Fruit fly (Drosophila melanogaster) whole organism, embryonic: ENCODE results near the gene CG43090.

Experiments used
- Adf1 ChIP-seq: fragments of 200-800 bp; sonication (Bioruptor generic); IDR thresholded peaks from 2 replicates; pipeline ENCODE4 v1.3.6; 2022; ENCODE audit warnings: missing biosample characterization, missing genetic modification characterization
- Atf-2 ChIP-seq: fragments of 200-800 bp; sonication (Bioruptor generic); optimal IDR thresholded peaks from 2 replicates; lab custom pipeline; 2016; ENCODE audit warnings: missing biosample characterization, missing genetic modification characterization
- Atf6 ChIP-seq: fragments of 200-800 bp; sonication (Bioruptor generic); IDR thresholded peaks from 2 replicates; pipeline ENCODE4 v1.3.6; 2022; ENCODE audit warnings: missing biosample characterization, missing genetic modification characterization
- Bdp1 ChIP-seq: fragments of 200-800 bp; sonication (Bioruptor generic); optimal IDR thresholded peaks from 3 replicates; lab custom pipeline; 2016; ENCODE audit warnings: missing biosample characterization, missing genetic modification characterization
- CG10565 ChIP-seq: fragments of 200-800 bp; sonication (Bioruptor generic); optimal IDR thresholded peaks from 3 replicates; lab custom pipeline; 2016; ENCODE audit warnings: missing biosample characterization, mild to moderate bottlenecking, missing genetic modification characterization
- CG11504 ChIP-seq: fragments of 200-800 bp; sonication (Bioruptor generic); optimal IDR thresholded peaks from 3 replicates; lab custom pipeline; 2019; ENCODE audit warnings: missing biosample characterization, mild to moderate bottlenecking, missing genetic modification characterization, moderate library complexity
- CG12299 ChIP-seq: fragments of 200-800 bp; sonication (Bioruptor generic); optimal IDR thresholded peaks from 2 replicates; lab custom pipeline; 2018; ENCODE audit warnings: missing biosample characterization, mild to moderate bottlenecking, missing genetic modification characterization
- CG12942 ChIP-seq: fragments of 200-800 bp; sonication (Bioruptor generic); optimal IDR thresholded peaks from 3 replicates; lab custom pipeline; 2016; ENCODE audit warnings: missing biosample characterization, missing genetic modification characterization
- CG13123 ChIP-seq: fragments of 200-800 bp; sonication (Bioruptor generic); optimal IDR thresholded peaks from 2 replicates; lab custom pipeline; 2016; ENCODE audit warnings: missing biosample characterization, missing genetic modification characterization
- CG14710 ChIP-seq: fragments of 200-800 bp; sonication (Bioruptor generic); optimal IDR thresholded peaks from 3 replicates; lab custom pipeline; 2019; ENCODE audit warnings: missing biosample characterization, mild to moderate bottlenecking, missing genetic modification characterization, moderate library complexity
- CG1529 ChIP-seq: fragments of 200-800 bp; sonication (Bioruptor generic); optimal IDR thresholded peaks from 3 replicates; lab custom pipeline; 2018; ENCODE audit warnings: missing biosample characterization, missing genetic modification characterization
- CG17328 ChIP-seq: fragments of 200-800 bp; sonication (Bioruptor generic); IDR thresholded peaks from 2 replicates; pipeline ENCODE4 v1.3.6; 2022; ENCODE audit warnings: missing biosample characterization, missing genetic modification characterization
- CG17359 ChIP-seq: fragments of 200-800 bp; sonication (Bioruptor generic); optimal IDR thresholded peaks from 3 replicates; lab custom pipeline; 2018; ENCODE audit warnings: missing biosample characterization, mild to moderate bottlenecking, missing genetic modification characterization, moderate library complexity
- CG17829 ChIP-seq: fragments of 200-800 bp; optimal IDR thresholded peaks from 2 replicates; lab custom pipeline; 2019; ENCODE audit warnings: missing biosample characterization, mild to moderate bottlenecking, missing genetic modification characterization, moderate library complexity
- CG18476 ChIP-seq: fragments of 200-800 bp; sonication (Bioruptor generic); optimal IDR thresholded peaks from 2 replicates; lab custom pipeline; 2016; ENCODE audit warnings: missing biosample characterization, mild to moderate bottlenecking, missing genetic modification characterization
- CG18619 ChIP-seq: fragments of 200-800 bp; sonication (Bioruptor generic); optimal IDR thresholded peaks from 3 replicates; lab custom pipeline; 2017; ENCODE audit warnings: missing biosample characterization, mild to moderate bottlenecking, missing genetic modification characterization
- CG2875 ChIP-seq: fragments of 200-800 bp; sonication (Bioruptor generic); optimal IDR thresholded peaks from 2 replicates; lab custom pipeline; 2017; ENCODE audit warnings: missing biosample characterization, mild to moderate bottlenecking, missing genetic modification characterization, missing genetic modification reagents
- CG32532 ChIP-seq: fragments of 200-800 bp; sonication (Bioruptor generic); IDR thresholded peaks from 2 replicates; pipeline ENCODE4 v1.3.6; 2022; ENCODE audit warnings: missing biosample characterization, missing genetic modification characterization
- CG3407 ChIP-seq: fragments of 200-800 bp; sonication (Bioruptor generic); optimal IDR thresholded peaks from 2 replicates; lab custom pipeline; 2018; ENCODE audit warnings: missing biosample characterization, mild to moderate bottlenecking, missing genetic modification characterization
- CG3995 ChIP-seq: fragments of 200-800 bp; sonication (Bioruptor generic); optimal IDR thresholded peaks from 3 replicates; lab custom pipeline; 2016; ENCODE audit warnings: missing biosample characterization, missing genetic modification characterization
- CG6683 ChIP-seq: fragments of 200-800 bp; sonication (Bioruptor generic); optimal IDR thresholded peaks from 2 replicates; lab custom pipeline; 2017; ENCODE audit warnings: missing biosample characterization, mild to moderate bottlenecking, missing genetic modification characterization, missing genetic modification reagents
- CG6813 ChIP-seq: fragments of 200-800 bp; sonication (Bioruptor generic); optimal IDR thresholded peaks from 2 replicates; lab custom pipeline; 2017; ENCODE audit warnings: missing biosample characterization, missing genetic modification characterization, mild to moderate bottlenecking, moderate library complexity, missing genetic modification reagents
- CG7786 ChIP-seq: fragments of 200-800 bp; sonication (Bioruptor generic); optimal IDR thresholded peaks from 2 replicates; lab custom pipeline; 2016; ENCODE audit warnings: missing biosample characterization, missing genetic modification characterization
- CG8944 ChIP-seq: fragments of 200-800 bp; sonication (Bioruptor generic); optimal IDR thresholded peaks from 3 replicates; lab custom pipeline; 2016; ENCODE audit warnings: missing biosample characterization, missing genetic modification characterization
- Camta ChIP-seq: fragments of 200-800 bp; sonication (Bioruptor generic); optimal IDR thresholded peaks from 2 replicates; lab custom pipeline; 2016; ENCODE audit warnings: missing biosample characterization, missing genetic modification characterization
- Deaf1 ChIP-seq: fragments of 200-800 bp; optimal IDR thresholded peaks from 3 replicates; lab custom pipeline; 2019; ENCODE audit warnings: missing biosample characterization, mild to moderate bottlenecking, missing genetic modification characterization, moderate library complexity
- Dek ChIP-seq: fragments of 200-800 bp; sonication (Bioruptor generic); optimal IDR thresholded peaks from 3 replicates; lab custom pipeline; 2019; ENCODE audit warnings: missing biosample characterization, mild to moderate bottlenecking, missing genetic modification characterization, moderate library complexity
- Dip3 ChIP-seq: fragments of 200-800 bp; sonication (Bioruptor generic); optimal IDR thresholded peaks from 3 replicates; lab custom pipeline; 2016; ENCODE audit warnings: missing biosample characterization, missing genetic modification characterization
- Ets65A ChIP-seq: fragments of 200-800 bp; sonication (Bioruptor generic); peaks from one replicate; lab custom pipeline; 2016; ENCODE audit warnings: missing biosample characterization, missing genetic modification characterization
- HHEX ChIP-seq: fragments of 200-800 bp; sonication (Bioruptor generic); optimal IDR thresholded peaks from 3 replicates; lab custom pipeline; 2017; ENCODE audit warnings: missing biosample characterization, mild to moderate bottlenecking, missing genetic modification characterization, missing genetic modification reagents
- HLH54F ChIP-seq: fragments of 200-800 bp; sonication (Bioruptor generic); optimal IDR thresholded peaks from 3 replicates; lab custom pipeline; 2016; ENCODE audit warnings: missing biosample characterization, missing genetic modification characterization
- Hr78 ChIP-seq, 2 experiments: fragments of 200-800 bp in 1 of 2; fragments of >200 bp in 1 of 2; sonication (Bioruptor generic) in 1 of 2; optimal IDR thresholded peaks; 2 replicates each; lab custom pipeline; 2017 to 2019; ENCODE audit warnings: missing biosample characterization in 2 of 2, missing genetic modification characterization in 2 of 2, mild to moderate bottlenecking in 1 of 2, moderate library complexity in 1 of 2
- Mrtf ChIP-seq: fragments of 200-800 bp; sonication (Bioruptor generic); IDR thresholded peaks from 3 replicates; pipeline ENCODE4 v1.3.6; 2022; ENCODE audit warnings: missing biosample characterization, missing genetic modification characterization
- NfI ChIP-seq: fragments of 200-800 bp; sonication (Bioruptor generic); optimal IDR thresholded peaks from 3 replicates; lab custom pipeline; 2018; ENCODE audit warnings: missing biosample characterization, mild to moderate bottlenecking, missing genetic modification characterization, moderate library complexity
- abd-A ChIP-seq: fragments of 200-800 bp; sonication (Bioruptor generic); optimal IDR thresholded peaks from 3 replicates; lab custom pipeline; 2019; ENCODE audit warnings: missing biosample characterization, mild to moderate bottlenecking, missing genetic modification characterization, moderate library complexity
- ap ChIP-seq: fragments of 200-800 bp; sonication (Bioruptor generic); IDR thresholded peaks from 2 replicates; pipeline ENCODE4 v1.3.6; 2022; ENCODE audit warnings: missing biosample characterization, missing genetic modification characterization
- bcd ChIP-seq: fragments of 200-800 bp; sonication (Bioruptor generic); optimal IDR thresholded peaks from 2 replicates; lab custom pipeline; 2017; ENCODE audit warnings: missing biosample characterization, mild to moderate bottlenecking, missing genetic modification characterization
- chm ChIP-seq: fragments of 200-800 bp; sonication (Bioruptor generic); IDR thresholded peaks from 2 replicates; pipeline ENCODE4 v1.3.6; 2022; ENCODE audit warnings: missing biosample characterization, missing genetic modification characterization
- gcm2 ChIP-seq: fragments of 200-800 bp; sonication (Bioruptor generic); optimal IDR thresholded peaks from 2 replicates; lab custom pipeline; 2016; ENCODE audit warnings: missing biosample characterization, missing genetic modification characterization
- gfzf ChIP-seq: fragments of 200-800 bp; sonication (Bioruptor generic); optimal IDR thresholded peaks from 2 replicates; lab custom pipeline; 2016; ENCODE audit warnings: missing biosample characterization, mild to moderate bottlenecking, missing genetic modification characterization, moderate library complexity
- insv ChIP-seq, 2 experiments: fragments of 200-800 bp; sonication (Bioruptor generic); optimal IDR thresholded peaks; 3 replicates each; lab custom pipeline; 2016 to 2018; ENCODE audit warnings: missing biosample characterization in 2 of 2, missing genetic modification characterization in 2 of 2
- jigr1 ChIP-seq: fragments of 200-800 bp; sonication (Bioruptor generic); IDR thresholded peaks from 3 replicates; pipeline ENCODE4 v1.3.6; 2022; ENCODE audit warnings: missing biosample characterization, missing genetic modification characterization
- lab ChIP-seq: fragments of 200-800 bp; sonication (Bioruptor generic); optimal IDR thresholded peaks from 3 replicates; lab custom pipeline; 2017; ENCODE audit warnings: missing biosample characterization, missing genetic modification characterization, mild to moderate bottlenecking, moderate library complexity, missing genetic modification reagents
- odd ChIP-seq: fragments of 200-800 bp; sonication (Bioruptor generic); optimal IDR thresholded peaks from 2 replicates; lab custom pipeline; 2017; ENCODE audit warnings: missing biosample characterization, mild to moderate bottlenecking, missing genetic modification characterization
- p53 ChIP-seq: fragments of 200-800 bp; sonication (Bioruptor generic); optimal IDR thresholded peaks from 2 replicates; lab custom pipeline; 2016; ENCODE audit warnings: missing biosample characterization, missing genetic modification characterization
- phol ChIP-seq: fragments of 200-800 bp; sonication (Bioruptor generic); optimal IDR thresholded peaks from 3 replicates; lab custom pipeline; 2018; ENCODE audit warnings: missing biosample characterization, mild to moderate bottlenecking, missing genetic modification characterization, moderate library complexity
- sisA ChIP-seq: fragments of 200-800 bp; sonication (Bioruptor generic); IDR thresholded peaks from 2 replicates; pipeline ENCODE4 v1.3.6; 2022; ENCODE audit warnings: missing biosample characterization, missing genetic modification characterization
- slbo ChIP-seq: fragments of 200-800 bp; sonication (Bioruptor generic); IDR thresholded peaks from 2 replicates; pipeline ENCODE4 v1.3.6; 2022; ENCODE audit warnings: missing biosample characterization, missing genetic modification characterization
- sr ChIP-seq: fragments of 200-800 bp; sonication (Bioruptor generic); IDR thresholded peaks from 3 replicates; pipeline ENCODE4 v1.3.6; 2022; ENCODE audit warnings: missing biosample characterization, missing genetic modification characterization
- tin ChIP-seq: fragments of 200-800 bp; sonication (Bioruptor generic); optimal IDR thresholded peaks from 3 replicates; lab custom pipeline; 2016; ENCODE audit warnings: missing biosample characterization, missing genetic modification characterization
- z ChIP-seq: fragments of 200-800 bp; sonication (Bioruptor generic); IDR thresholded peaks from 3 replicates; pipeline ENCODE4 v1.3.6; 2022; ENCODE audit warnings: missing biosample characterization, missing genetic modification characterization
- zen ChIP-seq: fragments of 200-800 bp; sonication (Bioruptor generic); optimal IDR thresholded peaks from 3 replicates; lab custom pipeline; 2018; ENCODE audit warnings: missing biosample characterization, mild to moderate bottlenecking, missing genetic modification characterization, moderate library complexity

The CG43090 gene

dm6 chrX:6192332-6192731 lies 7.4 kb downstream of the CG43090 start, which contains the start of gene Ca-alpha1T (continued):
- TF ChIP-seq CG12299 (tag; lab: Kevin White, UChicago) (no peak), CG10565 (GFP tag; lab: Kevin White, UChicago) (no peak), Camta (GFP tag; lab: Kevin White, UChicago) (no peak), slbo (GFP tag; lab: Robert Waterston, UW) (no peak), NfI (GFP tag; lab: Kevin White, UChicago) (no peak), Dek (no peak), gcm2 (GFP tag; lab: Kevin White, UChicago) (no peak), CG14710 (tag; lab: Kevin White, UChicago) (no peak), CG3995 (GFP tag; lab: Kevin White, UChicago) (no peak), abd-A (no peak), lab (GFP tag; lab: Kevin White, UChicago) (peak; percentile 6), jigr1 (GFP tag; lab: Robert Waterston, UW) (no peak), zen (tag; lab: Kevin White, UChicago) (no peak), p53 (GFP tag; lab: Kevin White, UChicago) (peak; percentile 27), gfzf (no peak), Atf6 (GFP tag; lab: Robert Waterston, UW) (no peak), Bdp1 (GFP tag; lab: Kevin White, UChicago) (no peak), CG7786 (GFP tag; lab: Kevin White, UChicago) (no peak), phol (tag; lab: Kevin White, UChicago) (no peak), sisA (GFP tag; lab: Robert Waterston, UW) (no peak), Dip3 (GFP tag; lab: Kevin White, UChicago) (no peak), tin (GFP tag; lab: Kevin White, UChicago) (no peak), ap (GFP tag; lab: Robert Waterston, UW) (no peak), CG32532 (GFP tag; lab: Robert Waterston, UW) (no peak), CG6683 (GFP tag; lab: Kevin White, UChicago) (no peak), odd (GFP tag; lab: Kevin White, UChicago) (no peak), CG2875 (GFP tag; lab: Kevin White, UChicago) (no peak), HHEX (no peak), CG11504 (peak; percentile 19), CG18619 (GFP tag; lab: Kevin White, UChicago) (no peak), Adf1 (GFP tag; lab: Robert Waterston, UW) (peak; percentile 92), CG13123 (no peak), Mrtf (no peak), CG17829 (no peak), bcd (GFP tag; lab: Kevin White, UChicago) (no peak), sr (GFP tag; lab: Robert Waterston, UW) (peak; percentile 74), CG6813 (no peak), Hr78 (GFP tag; optimal IDR thresholded peaks at IDR 0.05; lab: Kevin White, UChicago) (no peak), CG3407 (GFP tag; lab: Kevin White, UChicago) (no peak), CG1529 (no peak), CG17359 (no peak), CG18476 (no peak), chm (GFP tag; lab: Robert Waterston, UW) (no peak), Atf-2 (GFP tag; lab: Kevin White, UChicago) (no peak), CG12942 (no peak), CG17328 (GFP tag; lab: Robert Waterston, UW) (no peak), HLH54F (GFP tag; lab: Kevin White, UChicago) (no peak), Deaf1 (tag; lab: Kevin White, UChicago) (peak; percentile 93), insv (GFP tag; optimal IDR thresholded peaks at IDR 0.05; lab: Kevin White, UChicago) (no peak), z (GFP tag; lab: Robert Waterston, UW) (no peak), Ets65A (GFP tag; lab: Kevin White, UChicago) (no peak), CG8944 (no peak)
